Fruit fly (Drosophila melanogaster): ENCODE measurements around the gene alpha4GT1.

Gene alpha4GT1

dm6 chr2L:3000517-3000934 lies 22.4 kb downstream of the alpha4GT1 start:
- TF ChIP-seq CG12605 (GFP tag; IDR thresholded peaks at IDR 0.05) (peak; percentile 51; the same call in 1 of the 2 replicates), Snoo (tag; optimal IDR thresholded peaks at IDR 0.05) (no peak), CG32121 (GFP tag; IDR thresholded peaks at IDR 0.05) (no peak), CG34367 (tag; optimal IDR thresholded peaks at IDR 0.05) (no peak), fd96Ca (GFP tag; IDR thresholded peaks at IDR 0.05) (no peak), CG13204 (GFP tag; optimal IDR thresholded peaks at IDR 0.05) (peak; percentile 50), Ets98B (GFP tag; IDR thresholded peaks at IDR 0.05) (no peak), CG15710 (tag; optimal IDR thresholded peaks at IDR 0.05) (no peak)

DNA sequence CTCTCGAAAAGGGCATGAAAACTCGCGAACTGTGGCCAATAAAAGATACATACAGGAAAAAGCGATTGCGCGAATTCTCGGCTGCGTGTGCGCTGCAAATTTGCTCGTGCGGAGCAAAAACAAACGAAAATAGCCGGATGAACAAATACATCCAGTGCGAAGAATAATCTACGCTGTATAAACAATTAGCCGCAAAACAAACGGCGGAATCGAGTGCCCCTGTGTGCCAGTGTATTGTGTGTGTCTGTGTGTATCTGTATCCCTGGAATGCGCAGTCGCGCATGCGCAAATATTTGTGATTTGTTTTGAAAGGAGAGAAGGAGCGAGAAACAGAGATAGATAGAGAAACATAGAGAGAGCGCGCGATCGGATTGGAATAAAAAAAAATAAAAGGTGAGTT lies 23.3 kb downstream of the alpha4GT1 start:
- TF ChIP-seq Snoo (tag; optimal IDR thresholded peaks at IDR 0.05) (no peak), CG4496 (GFP tag; IDR thresholded peaks at IDR 0.05) (0 out of 3 replicates have a peak, but pooled peaks have one; percentile 30)

DNA sequence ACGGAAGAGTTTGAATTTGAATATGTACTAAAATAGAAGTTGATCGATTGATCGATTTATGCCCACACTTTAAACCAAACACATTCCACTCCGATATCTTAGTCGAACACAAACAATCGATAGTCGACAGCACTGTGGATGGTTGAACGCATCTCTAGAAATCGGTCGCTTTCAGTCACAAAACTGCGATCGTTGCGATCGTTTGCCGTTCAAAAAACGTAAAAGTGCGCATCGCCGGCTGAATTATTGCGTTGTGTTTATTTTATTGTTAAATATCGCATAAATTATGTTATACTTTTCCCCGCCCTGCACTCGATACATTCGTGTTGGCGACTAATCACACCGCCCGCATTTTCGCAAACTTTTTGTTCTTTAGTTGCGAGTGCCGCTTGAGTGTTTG lies 23.8 kb downstream of the alpha4GT1 start, which contains the start of gene Ccdc85:
Gene Ccdc85 (plus strand): TSS at position 174 of the 400 bp plus-strand sequence.
- no peak for TF ChIP-seq rn (GFP tag; IDR thresholded peaks at IDR 0.05)
- peak; percentile 3 for TF ChIP-seq EcR (GFP tag; optimal IDR thresholded peaks at IDR 0.05)
- no peak for TF ChIP-seq CG9948 (tag; optimal IDR thresholded peaks at IDR 0.05)
- no peak for TF ChIP-seq Snoo (tag; optimal IDR thresholded peaks at IDR 0.05)
- no peak for TF ChIP-seq CG32121 (GFP tag; IDR thresholded peaks at IDR 0.05)
- TF ChIP-seq Pif1A (GFP tag; optimal IDR thresholded peaks at IDR 0.05), result no peak
- no peak for TF ChIP-seq CG15710 (tag; optimal IDR thresholded peaks at IDR 0.05)
- TF ChIP-seq Pif1B (GFP tag; optimal IDR thresholded peaks at IDR 0.05), result no peak
- no peak for TF ChIP-seq CG17806 (tag; optimal IDR thresholded peaks at IDR 0.05)
- TF ChIP-seq CG12605 (GFP tag; IDR thresholded peaks at IDR 0.05), result 0 out of 2 replicates have a peak, but pooled peaks have one; percentile 11

DNA sequence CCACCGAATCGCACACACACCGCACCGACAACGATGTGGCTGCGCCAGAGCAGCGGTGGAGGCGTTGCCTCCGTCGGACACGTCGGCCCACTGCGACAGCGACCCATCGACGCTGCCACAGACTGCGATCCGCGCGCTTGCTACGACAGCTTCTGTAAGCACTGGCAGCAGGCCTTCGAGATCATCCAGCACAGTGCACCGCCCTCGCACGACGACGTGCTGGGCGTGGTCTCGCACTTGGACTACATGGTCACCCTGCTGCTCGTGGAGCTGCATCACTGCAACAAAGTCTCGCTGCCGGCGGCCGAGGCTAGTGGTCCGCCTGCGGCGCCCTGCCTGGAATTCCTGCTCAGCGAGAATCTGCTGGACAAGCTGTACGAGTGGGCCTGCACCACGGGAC lies 29.2 kb downstream of the alpha4GT1 start:
- TF ChIP-seq fd96Ca (GFP tag; IDR thresholded peaks at IDR 0.05) (0 out of 3 replicates have a peak, but pooled peaks have one; percentile 22), CG9948 (tag; optimal IDR thresholded peaks at IDR 0.05) (no peak), CG34367 (tag; optimal IDR thresholded peaks at IDR 0.05) (no peak), CG32121 (GFP tag; IDR thresholded peaks at IDR 0.05) (peak; percentile 21; the same call in 1 of the 2 replicates), CG13204 (GFP tag; optimal IDR thresholded peaks at IDR 0.05) (no peak)

DNA sequence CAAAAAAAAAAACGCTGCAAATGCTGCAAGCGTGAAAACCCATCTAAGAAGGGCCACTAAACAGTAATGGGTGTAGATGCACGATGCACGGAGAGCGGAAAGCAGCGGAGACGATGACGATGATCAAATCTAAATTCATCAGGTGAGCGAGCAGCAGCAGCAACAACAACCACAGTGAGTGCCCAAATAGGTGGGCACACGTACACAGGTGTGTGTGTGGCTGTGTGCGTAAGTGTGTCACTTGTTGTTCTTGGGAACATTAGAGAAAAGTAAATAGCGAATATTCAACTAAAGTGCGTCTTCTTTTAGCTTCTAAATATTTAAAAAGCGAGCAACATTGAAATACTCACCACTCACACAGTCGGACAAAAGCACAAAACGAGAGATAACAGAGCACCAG lies 29.7 kb downstream of the alpha4GT1 start:
- TF ChIP-seq EcR (GFP tag; optimal IDR thresholded peaks at IDR 0.05), result no peak
- TF ChIP-seq CG13204 (GFP tag; optimal IDR thresholded peaks at IDR 0.05), result no peak
- TF ChIP-seq Snoo (tag; optimal IDR thresholded peaks at IDR 0.05), result no peak
- TF ChIP-seq fd96Ca (GFP tag; IDR thresholded peaks at IDR 0.05), result no peak
- no peak for TF ChIP-seq CG32121 (GFP tag; IDR thresholded peaks at IDR 0.05)
- TF ChIP-seq CG9948 (tag; optimal IDR thresholded peaks at IDR 0.05), result no peak
- no peak for TF ChIP-seq gl (tag; optimal IDR thresholded peaks at IDR 0.05)
- TF ChIP-seq CG17806 (tag; optimal IDR thresholded peaks at IDR 0.05), result no peak
- TF ChIP-seq D1 (tag; optimal IDR thresholded peaks at IDR 0.05), result no peak
- no peak for TF ChIP-seq rn (GFP tag; IDR thresholded peaks at IDR 0.05)
- no peak for TF ChIP-seq Ets98B (GFP tag; IDR thresholded peaks at IDR 0.05)
- no peak for TF ChIP-seq Pif1A (GFP tag; optimal IDR thresholded peaks at IDR 0.05)
- no peak for TF ChIP-seq CG8301 (tag; optimal IDR thresholded peaks at IDR 0.05)
- TF ChIP-seq Pif1B (GFP tag; optimal IDR thresholded peaks at IDR 0.05), result no peak
- no peak for TF ChIP-seq CG15710 (tag; optimal IDR thresholded peaks at IDR 0.05)
- TF ChIP-seq CG34367 (tag; optimal IDR thresholded peaks at IDR 0.05), result no peak
- TF ChIP-seq CG14655 (GFP tag; optimal IDR thresholded peaks at IDR 0.05), result no peak
- TF ChIP-seq CG8159 (tag; optimal IDR thresholded peaks at IDR 0.05), result no peak
- TF ChIP-seq CG4496 (GFP tag; IDR thresholded peaks at IDR 0.05), result no peak
- no peak for TF ChIP-seq CG10348 (GFP tag; IDR thresholded peaks at IDR 0.05)

DNA sequence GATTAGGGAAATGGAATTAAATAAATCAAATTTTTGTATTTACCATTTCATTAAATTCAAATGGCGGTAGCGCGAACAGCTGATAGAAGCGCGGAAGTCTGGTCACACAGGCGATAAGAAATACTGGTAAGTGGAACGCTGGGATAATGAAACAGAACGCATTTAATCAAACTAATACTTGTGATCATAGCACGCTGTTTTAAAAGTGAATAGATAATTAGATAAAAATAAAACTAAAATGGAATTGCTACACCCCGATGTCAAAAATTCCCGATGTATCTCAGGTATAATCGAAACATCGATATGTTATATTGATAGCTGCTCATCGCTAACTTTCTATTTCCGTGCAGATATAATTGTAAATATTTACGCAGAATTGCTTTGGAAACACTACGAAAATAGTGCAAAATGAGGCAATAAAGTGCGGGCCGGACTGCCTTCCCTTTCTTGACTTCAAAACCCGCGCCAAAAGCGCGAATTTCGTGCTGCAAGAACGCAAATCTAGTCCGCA lies 30.2 kb downstream of the alpha4GT1 start, which contains the start of the genes okr and CG3558:
Gene okr (minus strand): TSS at position 96 of the 511 bp plus-strand sequence.
Gene CG3558 (plus strand): TSS at position 207 of the 511 bp plus-strand sequence.
- no peak for TF ChIP-seq CG13204 (GFP tag; optimal IDR thresholded peaks at IDR 0.05)
- TF ChIP-seq EcR (GFP tag; optimal IDR thresholded peaks at IDR 0.05), result no peak
- TF ChIP-seq fd96Ca (GFP tag; IDR thresholded peaks at IDR 0.05), result no peak
- TF ChIP-seq CG9948 (tag; optimal IDR thresholded peaks at IDR 0.05), result no peak
- TF ChIP-seq D1 (tag; optimal IDR thresholded peaks at IDR 0.05), result no peak
- no peak for TF ChIP-seq CG17806 (tag; optimal IDR thresholded peaks at IDR 0.05)
- no peak for TF ChIP-seq CG10348 (GFP tag; IDR thresholded peaks at IDR 0.05)
- TF ChIP-seq CG32121 (GFP tag; IDR thresholded peaks at IDR 0.05), result no peak
- no peak for TF ChIP-seq Pif1A (GFP tag; optimal IDR thresholded peaks at IDR 0.05)
- TF ChIP-seq CG15710 (tag; optimal IDR thresholded peaks at IDR 0.05), result no peak
- TF ChIP-seq CG12605 (GFP tag; IDR thresholded peaks at IDR 0.05), result no peak

- TF ChIP-seq CG13204 (GFP tag; optimal IDR thresholded peaks at IDR 0.05) (no peak), fd96Ca (GFP tag; IDR thresholded peaks at IDR 0.05) (peak; percentile 77), gl (tag; optimal IDR thresholded peaks at IDR 0.05) (peak; percentile 34), CG4496 (GFP tag; IDR thresholded peaks at IDR 0.05) (peak; percentile 90), D1 (tag; optimal IDR thresholded peaks at IDR 0.05) (no peak), CG14655 (GFP tag; optimal IDR thresholded peaks at IDR 0.05) (no peak), CG32121 (GFP tag; IDR thresholded peaks at IDR 0.05) (peak; percentile 76), rn (GFP tag; IDR thresholded peaks at IDR 0.05) (peak; percentile 55; the same call in 1 of the 2 replicates), CG34367 (tag; optimal IDR thresholded peaks at IDR 0.05) (peak; percentile 72), CG12605 (GFP tag; IDR thresholded peaks at IDR 0.05) (peak; percentile 71), CG9948 (tag; optimal IDR thresholded peaks at IDR 0.05) (peak; percentile 84), CG15710 (tag; optimal IDR thresholded peaks at IDR 0.05) (peak; percentile 80), CG8159 (tag; optimal IDR thresholded peaks at IDR 0.05) (peak; percentile 85), Snoo (tag; optimal IDR thresholded peaks at IDR 0.05) (peak; percentile 79), CG17806 (tag; optimal IDR thresholded peaks at IDR 0.05) (peak; percentile 75), Pif1A (GFP tag; optimal IDR thresholded peaks at IDR 0.05) (no peak), Pif1B (GFP tag; optimal IDR thresholded peaks at IDR 0.05) (no peak), EcR (GFP tag; optimal IDR thresholded peaks at IDR 0.05) (no peak), CG10348 (GFP tag; IDR thresholded peaks at IDR 0.05) (no peak), CG8301 (tag; optimal IDR thresholded peaks at IDR 0.05) (no peak), Ets98B (GFP tag; IDR thresholded peaks at IDR 0.05) (peak; percentile 64; the same call in 1 of the 2 replicates)
Observed at dm6 chr2L:2987681-2988381, 35.1 kb downstream of the alpha4GT1 start, which contains the start of the genes Chd1 and Bem46. Gene Chd1 (minus strand): TSS chr2L:2987723. Gene Bem46 (plus strand): TSS chr2L:2988116.
